Worm (Caenorhabditis elegans) whole organism, L3 larva: ENCODE data around the gene rpia-1.

Experiments used
- R02D3.7 ChIP-seq: fragments of 150-350 bp; optimal IDR thresholded peaks from 2 replicates; lab custom pipeline; 2014; ENCODE audit warnings: missing biosample characterization, missing genetic modification characterization
- ZK546.5 ChIP-seq: sonication (generic microtip); optimal IDR thresholded peaks from 2 replicates; lab custom pipeline; 2017; ENCODE audit warnings: missing biosample characterization, missing genetic modification characterization
- aly-2 ChIP-seq: fragments of 150-350 bp; optimal IDR thresholded peaks from 2 replicates; lab custom pipeline; 2014; ENCODE audit warnings: missing biosample characterization, missing genetic modification characterization
- ama-1 ChIP-seq: fragments of 150-350 bp; optimal IDR thresholded peaks from 2 replicates; lab custom pipeline; 2018
- ceh-16 ChIP-seq: sonication (generic microtip); optimal IDR thresholded peaks from 2 replicates; lab custom pipeline; 2017; ENCODE audit warnings: missing biosample characterization, missing genetic modification characterization
- ceh-28 ChIP-seq: fragments of 150-350 bp; optimal IDR thresholded peaks from 2 replicates; lab custom pipeline; 2014; ENCODE audit warnings: missing biosample characterization, missing genetic modification reagents, missing genetic modification characterization
- ceh-82 ChIP-seq: fragments of 150-350 bp; optimal IDR thresholded peaks from 2 replicates; lab custom pipeline; 2014; ENCODE audit warnings: missing biosample characterization, missing genetic modification characterization
- ceh-9 ChIP-seq: sonication (generic microtip); optimal IDR thresholded peaks from 2 replicates; lab custom pipeline; 2018; ENCODE audit warnings: missing biosample characterization, missing genetic modification characterization
- daf-12 ChIP-seq: fragments of 150-350 bp; optimal IDR thresholded peaks from 2 replicates; lab custom pipeline; 2014; ENCODE audit warnings: missing biosample characterization, missing genetic modification reagents, missing genetic modification characterization
- egl-27 ChIP-seq: sonication (generic microtip); optimal IDR thresholded peaks from 4 replicates; lab custom pipeline; 2017; ENCODE audit warnings: missing biosample characterization, missing genetic modification reagents, missing genetic modification characterization
- egl-5 ChIP-seq: fragments of 150-350 bp; optimal IDR thresholded peaks from 2 replicates; lab custom pipeline; 2017; ENCODE audit warnings: missing biosample characterization, missing genetic modification reagents, missing genetic modification characterization, inconsistent platforms
- elt-1 ChIP-seq: fragments of 150-350 bp; optimal IDR thresholded peaks from 2 replicates; lab custom pipeline; 2014; ENCODE audit warnings: missing biosample characterization, missing genetic modification characterization
- elt-2 ChIP-seq: sonication (generic microtip); optimal IDR thresholded peaks from 2 replicates; lab custom pipeline; 2016; ENCODE audit warnings: missing genetic modification reagents, mild to moderate bottlenecking, missing genetic modification characterization, missing compliant biosample characterization
- elt-3 ChIP-seq, 3 experiments: fragments of 150-350 bp in 1 of 3; sonication (generic microtip) in 2 of 3; optimal IDR thresholded peaks; 2 replicates in 2 of 3; 4 replicates in 1 of 3; lab custom pipeline; 2014 to 2017; ENCODE audit warnings: missing biosample characterization in 3 of 3, missing genetic modification characterization in 3 of 3
- eor-1 ChIP-seq, 2 experiments: fragments of 150-350 bp; optimal IDR thresholded peaks; 2 replicates each; lab custom pipeline; 2014 to 2018; ENCODE audit warnings: missing biosample characterization in 2 of 2, missing genetic modification characterization in 2 of 2
- fkh-10 ChIP-seq: sonication (generic microtip); optimal IDR thresholded peaks from 2 replicates; lab custom pipeline; 2017; ENCODE audit warnings: missing biosample characterization, missing genetic modification reagents, missing genetic modification characterization
- fkh-2 ChIP-seq: fragments of 150-350 bp; optimal IDR thresholded peaks from 2 replicates; lab custom pipeline; 2014; ENCODE audit warnings: missing biosample characterization, missing genetic modification reagents, missing genetic modification characterization
- fos-1 ChIP-seq: fragments of 150-350 bp; optimal IDR thresholded peaks from 2 replicates; lab custom pipeline; 2014; ENCODE audit warnings: missing biosample characterization, missing genetic modification characterization
- hmg-11 ChIP-seq: sonication (generic microtip); optimal IDR thresholded peaks from 2 replicates; lab custom pipeline; 2016; ENCODE audit warnings: missing genetic modification characterization, missing compliant biosample characterization
- jun-1 ChIP-seq: fragments of 150-350 bp; optimal IDR thresholded peaks from 2 replicates; lab custom pipeline; 2014; ENCODE audit warnings: missing biosample characterization, missing genetic modification reagents, missing genetic modification characterization
- lin-15B ChIP-seq: fragments of 150-350 bp; optimal IDR thresholded peaks from 2 replicates; lab custom pipeline; 2014; ENCODE audit warnings: missing biosample characterization, missing genetic modification characterization
- lin-39 ChIP-seq: fragments of 150-350 bp; optimal IDR thresholded peaks from 2 replicates; lab custom pipeline; 2018; ENCODE audit warnings: missing biosample characterization, missing genetic modification reagents, missing genetic modification characterization
- lsy-12 ChIP-seq: sonication (generic microtip); optimal IDR thresholded peaks from 2 replicates; lab custom pipeline; 2016; ENCODE audit warnings: mild to moderate bottlenecking, missing genetic modification characterization, missing compliant biosample characterization
- mdl-1 ChIP-seq: fragments of 150-350 bp; optimal IDR thresholded peaks from 2 replicates; lab custom pipeline; 2014; ENCODE audit warnings: missing biosample characterization, missing genetic modification characterization
- mml-1 ChIP-seq: fragments of 150-350 bp; sonication (generic microtip); optimal IDR thresholded peaks from 3 replicates; lab custom pipeline; 2014; ENCODE audit warnings: missing biosample characterization, missing genetic modification characterization
- nfya-1 ChIP-seq: sonication (generic microtip); optimal IDR thresholded peaks from 2 replicates; lab custom pipeline; 2017; ENCODE audit warnings: missing genetic modification characterization, mild to moderate bottlenecking, missing compliant biosample characterization, antibody characterized with exemption, moderate library complexity; ENCODE audit not compliant: insufficient read depth
- nhr-11 ChIP-seq: fragments of 150-350 bp; optimal IDR thresholded peaks from 2 replicates; lab custom pipeline; 2014; ENCODE audit warnings: missing biosample characterization, missing genetic modification characterization
- nhr-12 ChIP-seq: fragments of 150-350 bp; optimal IDR thresholded peaks from 2 replicates; lab custom pipeline; 2014; ENCODE audit warnings: missing biosample characterization, missing genetic modification characterization
- nhr-23 ChIP-seq: fragments of 150-350 bp; optimal IDR thresholded peaks from 2 replicates; lab custom pipeline; 2014; ENCODE audit warnings: missing biosample characterization, missing genetic modification reagents, missing genetic modification characterization
- nhr-237 ChIP-seq: fragments of 150-350 bp; optimal IDR thresholded peaks from 2 replicates; lab custom pipeline; 2014; ENCODE audit warnings: missing biosample characterization, missing genetic modification characterization
- nhr-25 ChIP-seq: sonication (generic microtip); optimal IDR thresholded peaks from 2 replicates; lab custom pipeline; 2017; ENCODE audit warnings: missing biosample characterization, missing genetic modification characterization
- nhr-28 ChIP-seq: fragments of 150-350 bp; optimal IDR thresholded peaks from 2 replicates; lab custom pipeline; 2014; ENCODE audit warnings: missing biosample characterization, missing genetic modification characterization
- nhr-43 ChIP-seq: sonication (generic microtip); optimal IDR thresholded peaks from 2 replicates; lab custom pipeline; 2016; ENCODE audit warnings: mild to moderate bottlenecking, missing genetic modification characterization, missing compliant biosample characterization; ENCODE audit not compliant: poor library complexity, severe bottlenecking
- nhr-67 ChIP-seq: fragments of 150-350 bp; optimal IDR thresholded peaks from 2 replicates; lab custom pipeline; 2014; ENCODE audit warnings: missing biosample characterization, missing genetic modification characterization
- nhr-76 ChIP-seq: fragments of 150-350 bp; sonication (generic microtip); optimal IDR thresholded peaks from 5 replicates; lab custom pipeline; 2014; ENCODE audit warnings: missing biosample characterization, missing genetic modification characterization
- nhr-77 ChIP-seq: fragments of 150-350 bp; optimal IDR thresholded peaks from 2 replicates; lab custom pipeline; 2014; ENCODE audit warnings: missing biosample characterization, missing genetic modification characterization
- pha-4 ChIP-seq: fragments of 150-350 bp; optimal IDR thresholded peaks from 2 replicates; lab custom pipeline; 2014; ENCODE audit warnings: missing biosample characterization, missing genetic modification reagents, missing genetic modification characterization
- pqm-1 ChIP-seq: fragments of 150-350 bp; optimal IDR thresholded peaks from 2 replicates; lab custom pipeline; 2017; ENCODE audit warnings: missing biosample characterization, missing genetic modification characterization, inconsistent platforms
- sea-2 ChIP-seq: fragments of 150-350 bp; sonication (generic microtip); optimal IDR thresholded peaks from 4 replicates; lab custom pipeline; 2014; ENCODE audit warnings: missing biosample characterization, missing genetic modification reagents, missing genetic modification characterization
- skn-1 ChIP-seq: fragments of 150-350 bp; optimal IDR thresholded peaks from 2 replicates; lab custom pipeline; 2014; ENCODE audit warnings: missing biosample characterization, missing genetic modification characterization
- snpc-4 ChIP-seq: fragments of 150-350 bp; optimal IDR thresholded peaks from 2 replicates; lab custom pipeline; 2014; ENCODE audit warnings: missing biosample characterization, missing genetic modification characterization
- tbx-2 ChIP-seq: sonication (generic microtip); optimal IDR thresholded peaks from 2 replicates; lab custom pipeline; 2016; ENCODE audit warnings: mild to moderate bottlenecking, missing genetic modification characterization, missing compliant biosample characterization
- unc-39 ChIP-seq: sonication (generic microtip); optimal IDR thresholded peaks from 4 replicates; lab custom pipeline; 2017; ENCODE audit warnings: missing biosample characterization, missing genetic modification characterization
- unc-62 ChIP-seq: fragments of 150-350 bp; sonication (generic microtip); optimal IDR thresholded peaks from 4 replicates; lab custom pipeline; 2014; ENCODE audit warnings: missing biosample characterization, missing genetic modification reagents, missing genetic modification characterization
- zag-1 ChIP-seq: fragments of 150-350 bp; optimal IDR thresholded peaks from 2 replicates; lab custom pipeline; 2014; ENCODE audit warnings: missing biosample characterization, missing genetic modification characterization
- ztf-11 ChIP-seq: fragments of 150-350 bp; optimal IDR thresholded peaks from 2 replicates; lab custom pipeline; 2014; ENCODE audit warnings: missing biosample characterization, missing genetic modification characterization
- ztf-4 ChIP-seq: fragments of 150-350 bp; optimal IDR thresholded peaks from 2 replicates; lab custom pipeline; 2014; ENCODE audit warnings: missing biosample characterization, missing genetic modification characterization

Gene rpia-1

DNA sequence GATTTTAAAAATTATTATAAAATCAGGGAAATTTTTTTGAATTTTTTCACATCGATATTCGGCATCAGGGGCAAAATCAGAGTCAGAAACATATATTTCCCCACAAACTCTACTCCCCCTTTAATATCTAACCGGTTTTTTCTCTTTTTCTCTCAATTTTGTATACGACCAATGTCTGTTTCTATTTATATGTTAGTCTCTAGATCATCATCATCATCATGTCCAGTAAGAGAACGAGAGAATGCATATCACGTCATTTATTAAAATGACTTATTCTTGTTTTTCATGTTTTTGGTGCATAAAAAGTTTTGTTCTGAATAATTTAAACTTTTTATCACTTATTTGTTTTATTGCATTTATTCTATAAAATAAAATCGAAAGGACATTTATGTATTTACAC is 29.6 kb downstream of the rpia-1 start:
- TF ChIP-seq lsy-12 (tag; lab: Kevin White, UChicago) (no peak), eor-1 (tag; optimal IDR thresholded peaks at IDR 0.05; lab: Kevin White, UChicago) (no peak), nhr-23 (peak; percentile 37), aly-2 (tag; lab: Kevin White, UChicago) (no peak)

DNA sequence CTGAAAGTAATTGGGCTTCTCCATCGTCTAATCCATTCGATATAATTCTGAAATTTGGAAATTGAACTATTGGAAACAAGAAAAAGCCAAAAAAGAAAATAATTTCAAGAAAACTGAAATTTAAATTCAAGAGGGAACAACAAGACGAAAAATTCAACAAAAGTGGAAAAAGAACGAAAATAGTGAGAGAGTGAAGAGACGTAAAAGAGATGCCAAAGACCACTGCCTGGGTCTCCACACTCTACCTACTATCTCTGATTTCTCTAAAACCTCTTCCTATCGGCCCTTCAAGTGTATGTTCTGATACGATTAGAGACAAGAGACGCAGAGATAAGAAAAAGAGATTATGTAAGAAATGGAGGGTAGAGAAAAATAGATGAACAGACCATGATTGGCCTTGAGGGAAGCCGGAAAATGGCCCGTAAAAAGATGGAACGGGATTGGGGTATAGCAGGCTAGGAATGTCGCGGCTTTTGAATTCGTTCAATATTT is 30.9 kb downstream of the rpia-1 start, which contains the start of gene ogt-1:
Gene ogt-1 (minus strand): TSS at position 51 of the 492 bp plus-strand sequence.
- TF ChIP-seq nhr-25 (tag; lab: Kevin White, UChicago): peak; percentile 96
- TF ChIP-seq nhr-12 (tag; lab: Kevin White, UChicago): no peak
- TF ChIP-seq fos-1 (tag; lab: Kevin White, UChicago): peak; percentile 70
- TF ChIP-seq nhr-11 (tag; lab: Kevin White, UChicago): peak; percentile 6
- no peak for TF ChIP-seq ztf-11 (tag; lab: Kevin White, UChicago)
- TF ChIP-seq unc-62 (GFP tag; lab: Kevin White, UChicago): peak; percentile 32
- TF ChIP-seq skn-1 (tag; lab: Kevin White, UChicago): peak; percentile 63
- no peak for TF ChIP-seq fkh-2 (tag; lab: Kevin White, UChicago)
- no peak for TF ChIP-seq nhr-76 (tag; lab: Kevin White, UChicago)
- peak; percentile 86 for TF ChIP-seq hmg-11 (tag; lab: Kevin White, UChicago)
- TF ChIP-seq aly-2 (tag; lab: Kevin White, UChicago): no peak
- TF ChIP-seq ceh-16: no peak
- peak; percentile 93 for TF ChIP-seq nhr-23
- TF ChIP-seq egl-5 (tag; lab: Kevin White, UChicago): peak; percentile 86
- peak; percentile 59 for TF ChIP-seq R02D3.7 (tag; lab: Kevin White, UChicago)
- TF ChIP-seq eor-1 (tag; optimal IDR thresholded peaks at IDR 0.05; lab: Kevin White, UChicago): peak in 1 of 2 experiments; percentile 45
- no peak for TF ChIP-seq nhr-237
- TF ChIP-seq lsy-12 (tag; lab: Kevin White, UChicago): peak; percentile 58
- TF ChIP-seq lin-15B (tag; lab: Kevin White, UChicago): peak; percentile 72
- TF ChIP-seq pha-4 (tag; lab: Kevin White, UChicago): peak; percentile 94
- TF ChIP-seq lin-39: no peak
- no peak for TF ChIP-seq ceh-9
- peak; percentile 64 for TF ChIP-seq elt-1 (tag; lab: Kevin White, UChicago)
- TF ChIP-seq elt-3 (tag; optimal IDR thresholded peaks at IDR 0.05; lab: Kevin White, UChicago): no peak
- TF ChIP-seq nhr-77 (tag; lab: Kevin White, UChicago): peak; percentile 43
- peak; percentile 62 for TF ChIP-seq elt-2 (tag; lab: Kevin White, UChicago)
- no peak for TF ChIP-seq daf-12 (tag; lab: Kevin White, UChicago)
- peak; percentile 80 for TF ChIP-seq ama-1
- TF ChIP-seq mdl-1: peak; percentile 66
- TF ChIP-seq tbx-2 (tag; lab: Kevin White, UChicago): peak; percentile 61
- peak; percentile 84 for TF ChIP-seq nhr-43
- TF ChIP-seq nhr-67: no peak
- peak; percentile 94 for TF ChIP-seq nfya-1 (tag; lab: Kevin White, UChicago)
- TF ChIP-seq zag-1: no peak
- TF ChIP-seq ceh-28 (tag; lab: Kevin White, UChicago): peak; percentile 87
- peak; percentile 77 for TF ChIP-seq pqm-1 (tag; lab: Kevin White, UChicago)
- peak; percentile 52 for TF ChIP-seq ztf-4
- peak; percentile 39 for TF ChIP-seq fkh-10
- no peak for TF ChIP-seq ceh-82
- TF ChIP-seq sea-2 (GFP tag; lab: Kevin White, UChicago): no peak
- TF ChIP-seq ZK546.5 (tag; lab: Kevin White, UChicago): no peak
- TF ChIP-seq snpc-4 (tag; lab: Kevin White, UChicago): peak; percentile 57
- peak; percentile 89 for TF ChIP-seq jun-1 (tag; lab: Kevin White, UChicago)
- no peak for TF ChIP-seq unc-39 (tag; lab: Kevin White, UChicago)
- no peak for TF ChIP-seq nhr-28 (tag; lab: Kevin White, UChicago)
- TF ChIP-seq mml-1 (tag; lab: Kevin White, UChicago): no peak
- TF ChIP-seq egl-27 (tag; lab: Kevin White, UChicago): peak; percentile 83
